Worm (Caenorhabditis elegans) whole organism, L4 larva: ENCODE data around the gene ZK1240.8.

Experiments
- D1046.2 ChIP-seq: fragments of 200-800 bp; sonication (Bioruptor generic); IDR thresholded peaks from 2 replicates; pipeline ENCODE4 v1.3.6; 2022; ENCODE audit warnings: missing genetic modification characterization, missing compliant biosample characterization
- F26F4.8 ChIP-seq: fragments of 200-800 bp; sonication (Bioruptor generic); conservative IDR thresholded peaks from 2 replicates; pipeline ENCODE4 v1.3.6; 2022; ENCODE audit warnings: missing genetic modification characterization, missing compliant biosample characterization
- R02D3.7 ChIP-seq: fragments of 150-350 bp; sonication (generic microtip); optimal IDR thresholded peaks from 3 replicates; lab custom pipeline; 2014; ENCODE audit warnings: missing biosample characterization, missing genetic modification characterization
- T20F7.1 ChIP-seq: fragments of 200-800 bp; sonication (Bioruptor generic); optimal IDR thresholded peaks from 2 replicates; lab custom pipeline; 2018; ENCODE audit warnings: mild to moderate bottlenecking, missing genetic modification characterization, missing compliant biosample characterization
- T26A8.4 ChIP-seq: fragments of 200-800 bp; sonication (Bioruptor generic); IDR thresholded peaks from 2 replicates; pipeline ENCODE4 v1.3.6; 2022; ENCODE audit warnings: missing genetic modification characterization, missing compliant biosample characterization
- Y105C5A.15 ChIP-seq: fragments of 200-800 bp; sonication (Bioruptor generic); IDR thresholded peaks from 2 replicates; pipeline ENCODE4 v1.3.6; 2022; ENCODE audit warnings: missing genetic modification characterization, missing compliant biosample characterization
- Y48G9A.11 ChIP-seq: fragments of 200-800 bp; sonication (Bioruptor generic); IDR thresholded peaks from 2 replicates; pipeline ENCODE4 v1.3.6; 2022; ENCODE audit warnings: missing genetic modification reagents, missing genetic modification characterization, missing compliant biosample characterization
- ZK546.5 ChIP-seq, 2 experiments: sonication (generic microtip); optimal IDR thresholded peaks; 2 replicates each; lab custom pipeline; 2017; ENCODE audit warnings: missing biosample characterization in 2 of 2, missing genetic modification characterization in 2 of 2
- ceh-20 ChIP-seq: fragments of 200-800 bp; sonication (Bioruptor generic); IDR thresholded peaks from 2 replicates; pipeline ENCODE4 v1.3.6; 2022; ENCODE audit warnings: missing genetic modification reagents, missing genetic modification characterization, missing compliant biosample characterization
- ceh-44 ChIP-seq: fragments of 200-800 bp; sonication (Bioruptor generic); IDR thresholded peaks from 2 replicates; pipeline ENCODE4 v1.3.6; 2022; ENCODE audit warnings: missing genetic modification reagents, missing genetic modification characterization, missing compliant biosample characterization
- ceh-62 ChIP-seq: sonication (generic microtip); optimal IDR thresholded peaks from 2 replicates; lab custom pipeline; 2017; ENCODE audit warnings: missing biosample characterization, missing genetic modification characterization
- ceh-82 ChIP-seq: sonication (generic microtip); optimal IDR thresholded peaks from 2 replicates; lab custom pipeline; 2017; ENCODE audit warnings: missing biosample characterization, missing genetic modification characterization
- daf-19 ChIP-seq: fragments of 200-800 bp; sonication (Bioruptor generic); conservative IDR thresholded peaks from 2 replicates; pipeline ENCODE4 v1.3.6; 2022; ENCODE audit warnings: missing genetic modification characterization, missing compliant biosample characterization
- dmd-6 ChIP-seq: fragments of 200-800 bp; sonication (Bioruptor generic); IDR thresholded peaks from 2 replicates; pipeline ENCODE4 v1.3.6; 2022; ENCODE audit warnings: missing genetic modification reagents, missing genetic modification characterization, missing compliant biosample characterization
- dmd-9 ChIP-seq: fragments of 200-800 bp; sonication (Bioruptor generic); IDR thresholded peaks from 2 replicates; pipeline ENCODE4 v1.3.6; 2022; ENCODE audit warnings: missing genetic modification reagents, missing genetic modification characterization, missing compliant biosample characterization
- dpl-1 ChIP-seq: fragments of 150-350 bp; optimal IDR thresholded peaks from 2 replicates; lab custom pipeline; 2014; ENCODE audit warnings: missing biosample characterization, missing genetic modification reagents, missing genetic modification characterization
- hif-1 ChIP-seq, 2 experiments: sonication (generic microtip); optimal IDR thresholded peaks; 2 replicates each; lab custom pipeline; 2016 to 2017; ENCODE audit warnings: missing compliant biosample characterization in 2 of 2, missing genetic modification characterization in 2 of 2, missing genetic modification reagents in 2 of 2, missing genotype in 2 of 2, mild to moderate bottlenecking in 1 of 2
- hlh-11 ChIP-seq: fragments of 200-800 bp; sonication (Bioruptor generic); optimal IDR thresholded peaks from 2 replicates; lab custom pipeline; 2018; ENCODE audit warnings: mild to moderate bottlenecking, missing genetic modification characterization, missing compliant biosample characterization
- hmg-1.1 ChIP-seq: fragments of 200-800 bp; sonication (Bioruptor generic); IDR thresholded peaks from 2 replicates; pipeline ENCODE4 v1.3.6; 2022; ENCODE audit warnings: missing genetic modification reagents, missing genetic modification characterization, missing compliant biosample characterization
- lin-1 ChIP-seq: fragments of 200-800 bp; sonication (Bioruptor generic); IDR thresholded peaks from 2 replicates; pipeline ENCODE4 v1.3.6; 2022; ENCODE audit warnings: missing genetic modification reagents, missing genetic modification characterization, missing compliant biosample characterization
- lin-13 ChIP-seq: fragments of 150-350 bp; optimal IDR thresholded peaks from 2 replicates; lab custom pipeline; 2014; ENCODE audit warnings: missing biosample characterization, missing genetic modification reagents, missing genetic modification characterization
- lir-3 ChIP-seq: sonication (generic microtip); optimal IDR thresholded peaks from 2 replicates; lab custom pipeline; 2016; ENCODE audit warnings: mild to moderate bottlenecking, missing genetic modification characterization, missing compliant biosample characterization
- mep-1 ChIP-seq: fragments of 150-350 bp; sonication (generic microtip); optimal IDR thresholded peaks from 3 replicates; lab custom pipeline; 2014; ENCODE audit warnings: missing biosample characterization, missing genetic modification characterization
- mxl-2 ChIP-seq: fragments of 200-800 bp; sonication (Bioruptor generic); conservative IDR thresholded peaks from 2 replicates; pipeline ENCODE4 v1.3.6; 2022; ENCODE audit warnings: missing genetic modification reagents, missing genetic modification characterization, missing compliant biosample characterization
- nhr-102 ChIP-seq: sonication (generic microtip); optimal IDR thresholded peaks from 2 replicates; lab custom pipeline; 2016; ENCODE audit warnings: mild to moderate bottlenecking, missing genetic modification characterization, moderate library complexity, missing compliant biosample characterization
- nhr-11 ChIP-seq: fragments of 150-350 bp; optimal IDR thresholded peaks from 2 replicates; lab custom pipeline; 2014; ENCODE audit warnings: missing biosample characterization, missing genetic modification characterization
- nhr-25 ChIP-seq: sonication (generic microtip); optimal IDR thresholded peaks from 2 replicates; lab custom pipeline; 2017; ENCODE audit warnings: missing genetic modification characterization, mild to moderate bottlenecking, missing compliant biosample characterization, antibody characterized with exemption, moderate library complexity, borderline replicate concordance; ENCODE audit not compliant: insufficient read depth
- nhr-6 ChIP-seq: fragments of 150-350 bp; optimal IDR thresholded peaks from 2 replicates; lab custom pipeline; 2014; ENCODE audit warnings: missing biosample characterization, missing genetic modification characterization
- nhr-77 ChIP-seq: fragments of 150-350 bp; optimal IDR thresholded peaks from 2 replicates; lab custom pipeline; 2014; ENCODE audit warnings: missing biosample characterization, missing genetic modification characterization
- php-3 ChIP-seq: fragments of 200-800 bp; sonication (Bioruptor generic); IDR thresholded peaks from 2 replicates; pipeline ENCODE4 v1.3.6; 2022; ENCODE audit warnings: missing genetic modification reagents, missing genetic modification characterization, missing compliant biosample characterization
- pqm-1 ChIP-seq: sonication (generic microtip); optimal IDR thresholded peaks from 2 replicates; lab custom pipeline; 2017; ENCODE audit warnings: missing biosample characterization, missing genetic modification characterization
- rbr-2 ChIP-seq: sonication (generic microtip); optimal IDR thresholded peaks from 2 replicates; lab custom pipeline; 2016; ENCODE audit warnings: missing genotype, missing genetic modification characterization, missing compliant biosample characterization
- sdz-12 ChIP-seq: fragments of 200-800 bp; sonication (Bioruptor generic); optimal IDR thresholded peaks from 2 replicates; lab custom pipeline; 2018; ENCODE audit warnings: mild to moderate bottlenecking, missing genetic modification characterization, missing compliant biosample characterization
- set-16 ChIP-seq: fragments of 200-800 bp; sonication (Bioruptor generic); IDR thresholded peaks from 2 replicates; pipeline ENCODE4 v1.3.6; 2022; ENCODE audit warnings: missing genetic modification reagents, missing genetic modification characterization, missing compliant biosample characterization
- snpc-1.2 ChIP-seq: fragments of 200-800 bp; sonication (Bioruptor generic); IDR thresholded peaks from 2 replicates; pipeline ENCODE4 v1.3.6; 2022; ENCODE audit warnings: missing genetic modification reagents, missing genetic modification characterization, missing compliant biosample characterization
- spr-1 ChIP-seq: sonication (generic microtip); optimal IDR thresholded peaks from 2 replicates; lab custom pipeline; 2016; ENCODE audit warnings: mild to moderate bottlenecking, missing genetic modification characterization, missing compliant biosample characterization
- unc-62 ChIP-seq, 3 experiments: fragments of 150-350 bp in 1 of 3; sonication (generic microtip); optimal IDR thresholded peaks in 2 of 3; peaks in 1 of 3; 1 replicate in 1 of 3; 2 replicates in 2 of 3; lab custom pipeline; 2014 to 2017; ENCODE audit warnings: missing biosample characterization in 3 of 3, missing genetic modification characterization in 3 of 3, missing genetic modification reagents in 3 of 3, missing genotype in 1 of 3
- vab-7 ChIP-seq: fragments of 200-800 bp; sonication (Bioruptor generic); IDR thresholded peaks from 2 replicates; pipeline ENCODE4 v1.3.6; 2022; ENCODE audit warnings: missing genetic modification reagents, missing genetic modification characterization, missing compliant biosample characterization
- zag-1 ChIP-seq: fragments of 150-350 bp; optimal IDR thresholded peaks from 2 replicates; lab custom pipeline; 2014; ENCODE audit warnings: missing biosample characterization, missing genetic modification characterization
- zip-11 ChIP-seq: fragments of 200-800 bp; sonication (Bioruptor generic); IDR thresholded peaks from 2 replicates; pipeline ENCODE4 v1.3.6; 2022; ENCODE audit warnings: missing genetic modification characterization, missing compliant biosample characterization
- zip-2 ChIP-seq: fragments of 150-350 bp; optimal IDR thresholded peaks from 2 replicates; lab custom pipeline; 2014; ENCODE audit warnings: missing biosample characterization, missing genetic modification characterization
- ztf-7 ChIP-seq: fragments of 150-350 bp; optimal IDR thresholded peaks from 2 replicates; lab custom pipeline; 2014; ENCODE audit warnings: missing biosample characterization, missing genetic modification characterization

ZK1240.8 gene

DNA sequence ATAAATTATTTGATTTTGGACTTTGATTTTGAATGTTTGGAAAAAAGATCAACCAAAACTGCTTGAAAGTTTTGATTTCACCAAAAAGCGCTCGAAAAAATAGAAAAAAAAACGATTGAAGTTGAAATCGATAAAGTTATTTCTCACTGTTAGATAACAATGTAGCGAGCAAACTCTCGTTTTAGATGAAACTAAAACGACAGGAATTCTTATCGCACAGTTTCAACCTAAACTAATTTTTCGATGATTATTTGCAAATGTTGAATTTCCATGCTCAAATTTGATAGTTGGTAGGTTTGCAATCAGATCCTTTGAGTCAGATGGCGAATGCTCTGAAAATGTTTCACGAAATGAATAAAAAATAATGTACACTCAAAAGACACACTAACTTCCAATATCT is 36.3 kb downstream of the ZK1240.8 start:
- TF ChIP-seq ceh-62 (tag; lab: Kevin White, UChicago) (no peak), pqm-1 (tag; lab: Kevin White, UChicago) (peak; percentile 73), set-16 (GFP tag; lab: Robert Waterston, UW) (no peak), php-3 (no peak), R02D3.7 (tag; lab: Kevin White, UChicago) (no peak), ztf-7 (tag; lab: Kevin White, UChicago) (no peak), zip-11 (GFP tag; lab: Robert Waterston, UW) (no peak), snpc-1.2 (GFP tag; lab: Robert Waterston, UW) (no peak), mxl-2 (GFP tag; lab: Robert Waterston, UW) (no peak), F26F4.8 (GFP tag; lab: Robert Waterston, UW) (no peak), zip-2 (tag; lab: Kevin White, UChicago) (no peak), D1046.2 (GFP tag; lab: Robert Waterston, UW) (no peak), nhr-77 (tag; lab: Kevin White, UChicago) (no peak), unc-62 (GFP tag; optimal IDR thresholded peaks at IDR 0.05 in 1 of 2; lab: Kevin White, UChicago) (peak in 1 of 2 experiments; percentile 6), unc-62 (tag; optimal IDR thresholded peaks at IDR 0.05; lab: Kevin White, UChicago) (no peak), zag-1 (tag; lab: Kevin White, UChicago) (no peak), T26A8.4 (no peak), hlh-11 (tag; lab: Kevin White, UChicago) (no peak), lir-3 (tag; lab: Kevin White, UChicago) (no peak)

DNA sequence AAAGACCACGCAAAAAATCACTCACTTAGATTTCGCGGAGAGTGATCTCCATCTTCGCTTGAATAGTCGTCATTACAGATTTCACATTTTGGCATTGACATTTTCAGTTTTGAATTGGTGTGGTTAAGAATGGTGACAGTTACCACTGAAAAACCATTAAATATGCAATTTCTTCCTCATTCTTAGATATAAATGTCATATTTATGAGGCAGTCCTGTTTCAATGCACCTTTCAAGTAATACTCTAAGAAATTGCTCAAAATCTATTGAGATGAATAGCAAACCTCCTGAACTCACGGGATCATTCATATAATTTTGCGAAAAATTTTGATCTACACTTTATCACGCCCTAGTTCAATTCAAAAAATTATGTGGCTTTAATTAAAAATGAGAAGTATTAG is 36.8 kb downstream of the ZK1240.8 start, which contains the start of gene K09F6.7:
Gene K09F6.7, minus strand, starts transcription at position 101 of the 400 bp plus-strand sequence.
- TF ChIP-seq lin-1 (GFP tag; lab: Robert Waterston, UW), result no peak
- no peak for TF ChIP-seq hmg-1.1 (GFP tag; lab: Robert Waterston, UW)
- TF ChIP-seq nhr-77 (tag; lab: Kevin White, UChicago), result no peak
- TF ChIP-seq lin-13 (GFP tag; lab: Kevin White, UChicago), result no peak
- TF ChIP-seq dmd-9 (GFP tag; lab: Robert Waterston, UW), result no peak
- TF ChIP-seq mep-1 (tag; lab: Kevin White, UChicago), result no peak
- no peak for TF ChIP-seq sdz-12 (GFP tag; lab: Kevin White, UChicago)
- TF ChIP-seq R02D3.7 (tag; lab: Kevin White, UChicago), result no peak
- TF ChIP-seq F26F4.8 (GFP tag; lab: Robert Waterston, UW), result no peak
- no peak for TF ChIP-seq rbr-2 (tag; lab: Kevin White, UChicago)
- TF ChIP-seq Y105C5A.15, result no peak
- no peak for TF ChIP-seq nhr-25 (tag; lab: Kevin White, UChicago)
- no peak for TF ChIP-seq nhr-6 (tag; lab: Kevin White, UChicago)
- no peak for TF ChIP-seq set-16 (GFP tag; lab: Robert Waterston, UW)
- TF ChIP-seq nhr-102, result no peak
- no peak for TF ChIP-seq daf-19 (GFP tag; lab: Robert Waterston, UW)
- no peak for TF ChIP-seq dpl-1
- no peak for TF ChIP-seq ceh-82 (tag; lab: Kevin White, UChicago)

DNA sequence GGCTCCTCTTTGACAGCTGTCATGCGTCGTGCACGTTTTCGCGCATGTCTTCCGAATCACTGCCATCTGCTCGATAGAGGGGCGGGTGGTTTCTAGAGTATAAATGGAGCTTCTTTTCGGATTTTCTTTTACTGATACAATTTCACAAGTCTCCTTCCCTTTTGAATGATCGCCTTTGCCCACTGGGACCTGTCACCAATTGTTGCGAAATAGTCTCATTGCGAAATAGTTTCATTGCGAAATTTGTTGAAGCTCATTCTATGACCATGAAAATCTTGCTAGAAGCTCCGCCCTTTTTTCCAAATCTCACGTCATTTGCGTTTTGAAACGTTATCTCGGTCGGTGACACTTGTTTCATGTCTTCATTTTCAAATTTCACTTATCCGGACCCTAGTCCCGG is 39.4 kb downstream of the ZK1240.8 start:
- TF ChIP-seq nhr-11 (peak; percentile 22), T20F7.1 (GFP tag; lab: Kevin White, UChicago) (no peak), ceh-20 (GFP tag; lab: Robert Waterston, UW) (peak; percentile 72; the same call in 1 of the 2 replicates), ZK546.5 (tag; optimal IDR thresholded peaks at IDR 0.05; lab: Kevin White, UChicago) (no peak), dmd-6 (GFP tag; lab: Robert Waterston, UW) (no peak), Y48G9A.11 (GFP tag; lab: Robert Waterston, UW) (no peak), spr-1 (tag; lab: Kevin White, UChicago) (no peak), ceh-44 (GFP tag; lab: Robert Waterston, UW) (no peak), lir-3 (tag; lab: Kevin White, UChicago) (no peak), vab-7 (GFP tag; lab: Robert Waterston, UW) (peak; percentile 55; the same call in 1 of the 2 replicates), set-16 (GFP tag; lab: Robert Waterston, UW) (no peak), unc-62 (GFP tag; optimal IDR thresholded peaks at IDR 0.05 in 1 of 2; lab: Kevin White, UChicago) (peak in 1 of 2 experiments; percentile 95), unc-62 (tag; optimal IDR thresholded peaks at IDR 0.05; lab: Kevin White, UChicago) (no peak), dpl-1 (no peak), hif-1 (tag; optimal IDR thresholded peaks at IDR 0.05; lab: Kevin White, UChicago) (peak in 1 of 2 experiments; percentile 16)
